Fruit fly (Drosophila melanogaster) whole organism, embryonic: Measurements from ENCODE around the gene CG15199.
A peak's percentile ranks its signal among the peaks of the same experiment; 100 is the strongest.

Experiments used
- Atf3 ChIP-seq: fragments of 200-800 bp; sonication (Bioruptor generic); optimal IDR thresholded peaks from 3 replicates; lab custom pipeline; 2016; ENCODE audit warnings: missing biosample characterization, missing genetic modification characterization
- CG11696 ChIP-seq: fragments of 200-800 bp; sonication (Bioruptor generic); IDR thresholded peaks from 2 replicates; pipeline ENCODE4 v1.3.6; 2022; ENCODE audit warnings: missing biosample characterization, missing genetic modification characterization
- CG11723 ChIP-seq: fragments of 200-800 bp; sonication (Bioruptor generic); optimal IDR thresholded peaks from 2 replicates; lab custom pipeline; 2017; ENCODE audit warnings: missing biosample characterization, mild to moderate bottlenecking, missing genetic modification characterization
- CG12155 ChIP-seq: fragments of 200-800 bp; sonication (Bioruptor generic); optimal IDR thresholded peaks from 3 replicates; lab custom pipeline; 2016; ENCODE audit warnings: missing biosample characterization, missing genetic modification characterization
- CG13775 ChIP-seq: fragments of 200-800 bp; sonication (Bioruptor generic); optimal IDR thresholded peaks from 3 replicates; lab custom pipeline; 2017; ENCODE audit warnings: missing biosample characterization, mild to moderate bottlenecking, missing genetic modification characterization
- CG14667 ChIP-seq: fragments of 200-800 bp; sonication (Bioruptor generic); IDR thresholded peaks from 2 replicates; pipeline ENCODE4 v1.3.6; 2022; ENCODE audit warnings: missing biosample characterization, missing genetic modification characterization
- CG14860 ChIP-seq: fragments of 200-800 bp; sonication (Bioruptor generic); IDR thresholded peaks from 3 replicates; pipeline ENCODE4 v1.3.6; 2022; ENCODE audit warnings: missing biosample characterization, missing genetic modification characterization; ENCODE audit not compliant: partially characterized antibody
- CG1529 ChIP-seq: fragments of 200-800 bp; sonication (Bioruptor generic); optimal IDR thresholded peaks from 3 replicates; lab custom pipeline; 2018; ENCODE audit warnings: missing biosample characterization, missing genetic modification characterization
- CG17328 ChIP-seq: fragments of 200-800 bp; sonication (Bioruptor generic); IDR thresholded peaks from 2 replicates; pipeline ENCODE4 v1.3.6; 2022; ENCODE audit warnings: missing biosample characterization, missing genetic modification characterization
- CG17612 ChIP-seq: fragments of 200-800 bp; sonication (Bioruptor generic); IDR thresholded peaks from 2 replicates; pipeline ENCODE4 v1.3.6; 2022; ENCODE audit warnings: missing biosample characterization, missing genetic modification characterization
- CG17912 ChIP-seq: fragments of 200-800 bp; sonication (Bioruptor generic); optimal IDR thresholded peaks from 2 replicates; lab custom pipeline; 2018; ENCODE audit warnings: missing biosample characterization, mild to moderate bottlenecking, missing genetic modification characterization
- CG18011 ChIP-seq: fragments of 200-800 bp; sonication (Bioruptor generic); optimal IDR thresholded peaks from 2 replicates; lab custom pipeline; 2017; ENCODE audit warnings: missing biosample characterization, missing genetic modification characterization, mild to moderate bottlenecking, moderate library complexity, missing genotype
- CG18599 ChIP-seq: fragments of 200-800 bp; sonication (Bioruptor generic); optimal IDR thresholded peaks from 3 replicates; lab custom pipeline; 2017; ENCODE audit warnings: missing biosample characterization, missing genetic modification characterization, mild to moderate bottlenecking, moderate library complexity, missing genetic modification reagents
- CG6765 ChIP-seq: fragments of 200-800 bp; sonication (Bioruptor generic); optimal IDR thresholded peaks from 3 replicates; lab custom pipeline; 2017; ENCODE audit warnings: missing biosample characterization, mild to moderate bottlenecking, missing genetic modification characterization
- CG6791 ChIP-seq: fragments of 200-800 bp; sonication (Bioruptor generic); IDR thresholded peaks from 3 replicates; pipeline ENCODE4 v1.3.6; 2022; ENCODE audit warnings: missing biosample characterization, missing genetic modification characterization; ENCODE audit not compliant: partially characterized antibody
- Dad ChIP-seq: fragments of 200-800 bp; sonication (Bioruptor generic); optimal IDR thresholded peaks from 3 replicates; lab custom pipeline; 2016; ENCODE audit warnings: missing biosample characterization, missing genetic modification characterization
- Doc3 ChIP-seq: fragments of 200-800 bp; sonication (Bioruptor generic); IDR thresholded peaks from 3 replicates; pipeline ENCODE4 v1.3.6; 2022; ENCODE audit warnings: missing biosample characterization, missing genetic modification characterization; ENCODE audit not compliant: partially characterized antibody
- Ets65A ChIP-seq: fragments of 200-800 bp; sonication (Bioruptor generic); peaks from one replicate; lab custom pipeline; 2016; ENCODE audit warnings: missing biosample characterization, missing genetic modification characterization
- H2.0 ChIP-seq: fragments of 200-800 bp; sonication (Bioruptor generic); IDR thresholded peaks from 2 replicates; pipeline ENCODE4 v1.3.6; 2022; ENCODE audit warnings: missing biosample characterization, missing genetic modification characterization
- HLH4C ChIP-seq: fragments of 200-800 bp; sonication (Bioruptor generic); IDR thresholded peaks from 3 replicates; pipeline ENCODE4 v1.3.6; 2022; ENCODE audit warnings: missing biosample characterization, missing genetic modification characterization; ENCODE audit not compliant: partially characterized antibody
- Hr3 ChIP-seq: fragments of 200-800 bp; sonication (Bioruptor generic); optimal IDR thresholded peaks from 3 replicates; lab custom pipeline; 2016; ENCODE audit warnings: missing biosample characterization, missing genetic modification characterization
- Hr39 ChIP-seq: fragments of >200 bp; optimal IDR thresholded peaks from 2 replicates; lab custom pipeline; 2017
- Med ChIP-seq: fragments of 200-800 bp; sonication (Bioruptor generic); peaks from one replicate; lab custom pipeline; 2016; ENCODE audit warnings: missing biosample characterization, missing genetic modification characterization, mild to moderate bottlenecking, inconsistent platforms, moderate library complexity
- Nf-YA ChIP-seq: fragments of 200-800 bp; sonication (Bioruptor generic); IDR thresholded peaks from 2 replicates; pipeline ENCODE4 v1.3.6; 2022; ENCODE audit warnings: missing biosample characterization, missing genetic modification characterization
- Nf-YC ChIP-seq: fragments of 200-800 bp; optimal IDR thresholded peaks from 3 replicates; lab custom pipeline; 2019; ENCODE audit warnings: missing biosample characterization, mild to moderate bottlenecking, missing genetic modification characterization, moderate library complexity
- Pdp1 ChIP-seq, 2 experiments: fragments of 200-800 bp; sonication (Bioruptor generic); optimal IDR thresholded peaks; 3 replicates each; lab custom pipeline; 2016; ENCODE audit warnings: missing biosample characterization in 2 of 2, missing genetic modification characterization in 2 of 2, mild to moderate bottlenecking in 1 of 2, moderate library complexity in 1 of 2
- Poxn ChIP-seq: fragments of 200-800 bp; sonication (Bioruptor generic); IDR thresholded peaks from 2 replicates; pipeline ENCODE4 v1.3.6; 2022; ENCODE audit warnings: missing biosample characterization, missing genetic modification characterization
- Sin3A ChIP-seq: fragments of >200 bp; optimal IDR thresholded peaks from 2 replicates; lab custom pipeline; 2018
- Spps ChIP-seq: fragments of 200-800 bp; sonication (Bioruptor generic); optimal IDR thresholded peaks from 2 replicates; lab custom pipeline; 2018; ENCODE audit warnings: missing biosample characterization, mild to moderate bottlenecking, missing genetic modification characterization
- crp ChIP-seq, 2 experiments: fragments of 200-800 bp; sonication (Bioruptor generic); optimal IDR thresholded peaks; 2 replicates in 1 of 2; 3 replicates in 1 of 2; lab custom pipeline; 2017; ENCODE audit warnings: missing biosample characterization in 2 of 2, missing genetic modification characterization in 2 of 2, mild to moderate bottlenecking in 1 of 2, moderate library complexity in 1 of 2
- disco-r ChIP-seq: fragments of 200-800 bp; sonication (Bioruptor generic); optimal IDR thresholded peaks from 2 replicates; lab custom pipeline; 2016; ENCODE audit warnings: missing biosample characterization, missing genetic modification characterization
- fd102C ChIP-seq: fragments of 200-800 bp; sonication (Bioruptor generic); optimal IDR thresholded peaks from 2 replicates; lab custom pipeline; 2018; ENCODE audit warnings: missing biosample characterization, mild to moderate bottlenecking, missing genetic modification characterization, moderate library complexity
- fru ChIP-seq: fragments of >200 bp; optimal IDR thresholded peaks from 2 replicates; lab custom pipeline; 2017
- grau ChIP-seq: fragments of 200-800 bp; optimal IDR thresholded peaks from 3 replicates; lab custom pipeline; 2019; ENCODE audit warnings: missing biosample characterization, mild to moderate bottlenecking, missing genetic modification characterization, moderate library complexity
- kay ChIP-seq: fragments of 200-800 bp; sonication (Bioruptor generic); optimal IDR thresholded peaks from 2 replicates; lab custom pipeline; 2016; ENCODE audit warnings: missing biosample characterization, missing genetic modification characterization
- ken ChIP-seq: fragments of 200-800 bp; sonication (Bioruptor generic); IDR thresholded peaks from 3 replicates; pipeline ENCODE4 v1.3.6; 2022; ENCODE audit warnings: missing biosample characterization, missing genetic modification characterization
- lola ChIP-seq, 3 experiments: fragments of >200 bp in 2 of 3; fragments of 200-800 bp in 1 of 3; sonication (Bioruptor generic) in 1 of 3; optimal IDR thresholded peaks; 2 replicates each; lab custom pipeline; 2017 to 2019; ENCODE audit warnings: missing biosample characterization in 3 of 3, missing genetic modification characterization in 3 of 3, mild to moderate bottlenecking in 1 of 3, moderate library complexity in 1 of 3
- nom ChIP-seq: fragments of 200-800 bp; sonication (Bioruptor generic); optimal IDR thresholded peaks from 2 replicates; lab custom pipeline; 2017; ENCODE audit warnings: missing biosample characterization, missing genetic modification characterization, mild to moderate bottlenecking, moderate library complexity, missing genetic modification reagents
- pan ChIP-seq, 4 experiments: fragments of >200 bp in 3 of 4; fragments of 200-800 bp in 1 of 4; sonication (Bioruptor generic) in 1 of 4; optimal IDR thresholded peaks in 3 of 4; IDR thresholded peaks in 1 of 4; 2 replicates each; pipeline versions ENCODE4 v1.3.6 to Lab custom; 2017 to 2022; ENCODE audit warnings: missing biosample characterization in 2 of 4, missing genetic modification characterization in 2 of 4, mixed read lengths in 1 of 4
- pum ChIP-seq: fragments of 200-800 bp; sonication (Bioruptor generic); optimal IDR thresholded peaks from 2 replicates; lab custom pipeline; 2016; ENCODE audit warnings: missing biosample characterization, missing genetic modification characterization
- ranshi ChIP-seq: fragments of 200-800 bp; sonication (Bioruptor generic); IDR thresholded peaks from 2 replicates; pipeline ENCODE4 v1.3.6; 2022; ENCODE audit warnings: missing biosample characterization, missing genetic modification characterization
- row ChIP-seq: fragments of 200-800 bp; sonication (Bioruptor generic); IDR thresholded peaks from 3 replicates; pipeline ENCODE4 v1.3.6; 2022; ENCODE audit warnings: missing biosample characterization, missing genetic modification characterization
- seq ChIP-seq: fragments of 200-800 bp; sonication (Bioruptor generic); IDR thresholded peaks from 2 replicates; pipeline ENCODE4 v1.3.6; 2022; ENCODE audit warnings: missing biosample characterization, missing genetic modification characterization
- slbo ChIP-seq: fragments of 200-800 bp; sonication (Bioruptor generic); IDR thresholded peaks from 2 replicates; pipeline ENCODE4 v1.3.6; 2022; ENCODE audit warnings: missing biosample characterization, missing genetic modification characterization
- sob ChIP-seq: fragments of 200-800 bp; sonication (Bioruptor generic); IDR thresholded peaks from 2 replicates; pipeline ENCODE4 v1.3.6; 2022; ENCODE audit warnings: missing biosample characterization, missing genetic modification characterization
- trem ChIP-seq: fragments of 200-800 bp; optimal IDR thresholded peaks from 3 replicates; lab custom pipeline; 2019; ENCODE audit warnings: missing biosample characterization, mild to moderate bottlenecking, missing genetic modification characterization, moderate library complexity
- ttk ChIP-seq: fragments of 200-800 bp; sonication (Bioruptor generic); IDR thresholded peaks from 2 replicates; pipeline ENCODE4 v2.1.2; 2022; ENCODE audit warnings: missing biosample characterization, missing genetic modification characterization
- vnd ChIP-seq: fragments of 200-800 bp; sonication (Bioruptor generic); IDR thresholded peaks from 3 replicates; pipeline ENCODE4 v1.3.6; 2022; ENCODE audit warnings: missing biosample characterization, missing genetic modification characterization; ENCODE audit not compliant: partially characterized antibody
- wdn ChIP-seq: fragments of 200-800 bp; sonication (Bioruptor generic); IDR thresholded peaks from 2 replicates; pipeline ENCODE4 v1.3.6; 2022; ENCODE audit warnings: missing biosample characterization, missing genetic modification characterization
- zfh1 ChIP-seq: fragments of 200-800 bp; sonication (Bioruptor generic); IDR thresholded peaks from 3 replicates; pipeline ENCODE4 v1.3.6; 2022; ENCODE audit warnings: missing biosample characterization, missing genetic modification characterization

The CG15199 gene

dm6 chrX:11124749-11125508, 16.7 kb downstream of the CG15199 start, which contains the start of gene Rpt3 (continued):
- TF ChIP-seq CG18011 (GFP tag; lab: Kevin White, UChicago): no peak
- no peak for TF ChIP-seq ken (GFP tag; lab: Robert Waterston, UW)
- TF ChIP-seq CG17612: no peak
- peak in 1 of 2 experiments; percentile 77 for TF ChIP-seq crp (GFP tag; optimal IDR thresholded peaks at IDR 0.05; lab: Kevin White, UChicago)
- TF ChIP-seq Doc3: peak; percentile 75
- TF ChIP-seq vnd (GFP tag; lab: Robert Waterston, UW): peak; percentile 77; the same call in 2 of the 3 replicates
- no peak for TF ChIP-seq CG11723 (GFP tag; lab: Kevin White, UChicago)
- TF ChIP-seq slbo (GFP tag; lab: Robert Waterston, UW): peak; percentile 34; the same call in 1 of the 2 replicates
- no peak for TF ChIP-seq CG6765 (GFP tag; lab: Kevin White, UChicago)
- TF ChIP-seq Sin3A (lab: Kevin White, UChicago): peak; percentile 79
- TF ChIP-seq CG17328 (GFP tag; lab: Robert Waterston, UW): no peak
- TF ChIP-seq ranshi (GFP tag; lab: Robert Waterston, UW): no peak
- TF ChIP-seq CG11696 (GFP tag; lab: Robert Waterston, UW): no peak
- no peak for TF ChIP-seq sob (GFP tag; lab: Robert Waterston, UW)
- no peak for TF ChIP-seq grau (tag; lab: Kevin White, UChicago)
- peak; percentile 30 for TF ChIP-seq trem (tag; lab: Kevin White, UChicago)
- TF ChIP-seq Poxn (GFP tag; lab: Robert Waterston, UW): no peak
- TF ChIP-seq H2.0 (GFP tag; lab: Robert Waterston, UW): no peak
- no peak for TF ChIP-seq CG12155
- TF ChIP-seq CG14667: no peak
- TF ChIP-seq wdn: no peak
- TF ChIP-seq ttk (GFP tag; lab: Robert Waterston, UW): no peak
- no peak for TF ChIP-seq Atf3
- TF ChIP-seq seq (GFP tag; lab: Robert Waterston, UW): no peak
- no peak for TF ChIP-seq Nf-YC
- TF ChIP-seq kay (GFP tag; lab: Kevin White, UChicago): no peak
- TF ChIP-seq Hr39 (lab: Kevin White, UChicago): no peak
- TF ChIP-seq CG13775 (GFP tag; lab: Kevin White, UChicago): peak; percentile 14
- TF ChIP-seq row (GFP tag; lab: Robert Waterston, UW): peak; percentile 55; the same call in 2 of the 3 replicates
- no peak for TF ChIP-seq fru (lab: Kevin White, UChicago)
- peak in 1 of 3 experiments; percentile 11 for TF ChIP-seq lola (GFP tag; optimal IDR thresholded peaks at IDR 0.05; lab: Kevin White, UChicago)
- no peak for TF ChIP-seq pum (GFP tag; lab: Kevin White, UChicago)
- no peak for TF ChIP-seq disco-r (GFP tag; lab: Kevin White, UChicago)
- no peak for TF ChIP-seq zfh1 (GFP tag; lab: Robert Waterston, UW)
- no peak for TF ChIP-seq Nf-YA (GFP tag; lab: Robert Waterston, UW)
- no peak for TF ChIP-seq pan (optimal IDR thresholded peaks at IDR 0.05; lab: Kevin White, UChicago)
- TF ChIP-seq pan (GFP tag; optimal IDR thresholded peaks at IDR 0.05 in 1 of 2, IDR thresholded peaks at IDR 0.05 in 1 of 2): no peak
- TF ChIP-seq Med (GFP tag; lab: Kevin White, UChicago): peak; percentile 76
- peak; percentile 73 for TF ChIP-seq CG6791
- TF ChIP-seq Ets65A (GFP tag; lab: Kevin White, UChicago): peak; percentile 40
- TF ChIP-seq fd102C: no peak
- TF ChIP-seq CG14860 (GFP tag; lab: Robert Waterston, UW): peak; percentile 82; the same call in 2 of the 3 replicates
- peak; percentile 75 for TF ChIP-seq HLH4C
- TF ChIP-seq CG17912: no peak
- no peak for TF ChIP-seq CG1529 (GFP tag; lab: Kevin White, UChicago)
- TF ChIP-seq Pdp1 (GFP tag; optimal IDR thresholded peaks at IDR 0.05; lab: Kevin White, UChicago): no peak
- TF ChIP-seq Dad (GFP tag; lab: Kevin White, UChicago): no peak
- TF ChIP-seq CG18599 (GFP tag; lab: Kevin White, UChicago): no peak
- no peak for TF ChIP-seq Spps (tag; lab: Kevin White, UChicago)
- no peak for TF ChIP-seq nom (GFP tag; lab: Kevin White, UChicago)
- no peak for TF ChIP-seq Hr3 (GFP tag; lab: Kevin White, UChicago)
